Worm (Caenorhabditis elegans): ENCODE results near the gene maa-1.

- TF ChIP-seq aly-2 (tag; optimal IDR thresholded peaks at IDR 0.05) (no peak), nhr-47 (tag; optimal IDR thresholded peaks at IDR 0.05) (no peak), lin-13 (GFP tag; optimal IDR thresholded peaks at IDR 0.05) (no peak), dpl-1 (GFP tag; optimal IDR thresholded peaks at IDR 0.05) (no peak), nhr-11 (tag; optimal IDR thresholded peaks at IDR 0.05) (no peak)
Observed at ce11 chrIII:11829062-11829461, 6.7 kb upstream of the maa-1 start.

All from whole organism, L1 larva.